Worm (Caenorhabditis elegans) whole organism, L4 larva: ENCODE results near the gene F09E5.16.

ENCODE experiments used
- F26F4.8 ChIP-seq: fragments of 200-800 bp; sonication (Bioruptor generic); conservative IDR thresholded peaks from 2 replicates; pipeline ENCODE4 v1.3.6; 2022; ENCODE audit warnings: missing genetic modification characterization, missing compliant biosample characterization
- F37D6.2 ChIP-seq: sonication (generic microtip); optimal IDR thresholded peaks from 2 replicates; lab custom pipeline; 2016; ENCODE audit warnings: mild to moderate bottlenecking, missing genetic modification characterization, missing compliant biosample characterization
- R02D3.7 ChIP-seq: fragments of 150-350 bp; sonication (generic microtip); optimal IDR thresholded peaks from 3 replicates; lab custom pipeline; 2014; ENCODE audit warnings: missing biosample characterization, missing genetic modification characterization
- Y105C5A.15 ChIP-seq: fragments of 200-800 bp; sonication (Bioruptor generic); IDR thresholded peaks from 2 replicates; pipeline ENCODE4 v1.3.6; 2022; ENCODE audit warnings: missing genetic modification characterization, missing compliant biosample characterization
- Y48G9A.11 ChIP-seq: fragments of 200-800 bp; sonication (Bioruptor generic); IDR thresholded peaks from 2 replicates; pipeline ENCODE4 v1.3.6; 2022; ENCODE audit warnings: missing genetic modification reagents, missing genetic modification characterization, missing compliant biosample characterization
- aha-1 ChIP-seq: fragments of 150-350 bp; peaks from one replicate; lab custom pipeline; 2014; ENCODE audit warnings: missing biosample characterization, missing genetic modification characterization
- aly-2 ChIP-seq: sonication (generic microtip); optimal IDR thresholded peaks from 2 replicates; lab custom pipeline; 2018; ENCODE audit warnings: missing biosample characterization, missing genetic modification characterization
- ama-1 ChIP-seq: fragments of 150-350 bp; optimal IDR thresholded peaks from 2 replicates; lab custom pipeline; 2014; ENCODE audit warnings: inconsistent platforms, mixed read lengths
- arid-1 ChIP-seq: fragments of 200-800 bp; sonication (Bioruptor generic); conservative IDR thresholded peaks from 2 replicates; pipeline ENCODE4 v1.3.6; 2022; ENCODE audit warnings: missing genetic modification reagents, missing genetic modification characterization, missing compliant biosample characterization
- ceh-44 ChIP-seq: fragments of 200-800 bp; sonication (Bioruptor generic); IDR thresholded peaks from 2 replicates; pipeline ENCODE4 v1.3.6; 2022; ENCODE audit warnings: missing genetic modification reagents, missing genetic modification characterization, missing compliant biosample characterization
- cey-2 ChIP-seq: sonication (generic microtip); optimal IDR thresholded peaks from 3 replicates; lab custom pipeline; 2017; ENCODE audit warnings: missing genetic modification characterization, mild to moderate bottlenecking, missing compliant biosample characterization, antibody characterized with exemption, borderline replicate concordance; ENCODE audit not compliant: insufficient read depth
- ctbp-1 ChIP-seq: fragments of 200-800 bp; sonication (Bioruptor generic); IDR thresholded peaks from 2 replicates; pipeline ENCODE4 v1.3.6; 2022; ENCODE audit warnings: missing genetic modification reagents, missing genetic modification characterization, missing compliant biosample characterization
- daf-19 ChIP-seq: fragments of 200-800 bp; sonication (Bioruptor generic); conservative IDR thresholded peaks from 2 replicates; pipeline ENCODE4 v1.3.6; 2022; ENCODE audit warnings: missing genetic modification characterization, missing compliant biosample characterization
- dmd-8 ChIP-seq: fragments of 200-800 bp; sonication (Bioruptor generic); IDR thresholded peaks from 2 replicates; pipeline ENCODE4 v1.3.6; 2022; ENCODE audit warnings: missing genetic modification characterization, missing compliant biosample characterization
- dve-1 ChIP-seq: sonication (generic microtip); optimal IDR thresholded peaks from 2 replicates; lab custom pipeline; 2017; ENCODE audit warnings: antibody characterized with exemption, mild to moderate bottlenecking, missing genetic modification characterization, missing compliant biosample characterization; ENCODE audit not compliant: insufficient read depth
- gei-8 ChIP-seq: fragments of 200-800 bp; sonication (Bioruptor generic); optimal IDR thresholded peaks from 2 replicates; lab custom pipeline; 2018; ENCODE audit warnings: mild to moderate bottlenecking, missing genetic modification characterization, missing compliant biosample characterization
- hif-1 ChIP-seq, 2 experiments: sonication (generic microtip); optimal IDR thresholded peaks; 2 replicates each; lab custom pipeline; 2016 to 2017; ENCODE audit warnings: missing compliant biosample characterization in 2 of 2, missing genetic modification characterization in 2 of 2, missing genetic modification reagents in 2 of 2, missing genotype in 2 of 2, mild to moderate bottlenecking in 1 of 2
- hlh-11 ChIP-seq: fragments of 200-800 bp; sonication (Bioruptor generic); optimal IDR thresholded peaks from 2 replicates; lab custom pipeline; 2018; ENCODE audit warnings: mild to moderate bottlenecking, missing genetic modification characterization, missing compliant biosample characterization
- hlh-30 ChIP-seq: sonication (generic microtip); optimal IDR thresholded peaks from 2 replicates; lab custom pipeline; 2017; ENCODE audit warnings: antibody characterized with exemption, mild to moderate bottlenecking, missing genetic modification characterization, missing compliant biosample characterization; ENCODE audit not compliant: insufficient read depth
- hmg-1.1 ChIP-seq: fragments of 200-800 bp; sonication (Bioruptor generic); IDR thresholded peaks from 2 replicates; pipeline ENCODE4 v1.3.6; 2022; ENCODE audit warnings: missing genetic modification reagents, missing genetic modification characterization, missing compliant biosample characterization
- jun-1 ChIP-seq: fragments of 150-350 bp; optimal IDR thresholded peaks from 2 replicates; lab custom pipeline; 2014; ENCODE audit warnings: missing biosample characterization, missing genetic modification reagents, missing genetic modification characterization
- lim-7 ChIP-seq: fragments of 200-800 bp; sonication (Bioruptor generic); IDR thresholded peaks from 2 replicates; pipeline ENCODE4 v1.3.6; 2022; ENCODE audit warnings: missing genetic modification characterization, missing compliant biosample characterization
- lin-13 ChIP-seq: fragments of 150-350 bp; optimal IDR thresholded peaks from 2 replicates; lab custom pipeline; 2014; ENCODE audit warnings: missing biosample characterization, missing genetic modification reagents, missing genetic modification characterization
- lin-15B ChIP-seq: fragments of 150-350 bp; sonication (generic microtip); optimal IDR thresholded peaks from 3 replicates; lab custom pipeline; 2014; ENCODE audit warnings: missing biosample characterization, missing genetic modification characterization
- lir-3 ChIP-seq: sonication (generic microtip); optimal IDR thresholded peaks from 2 replicates; lab custom pipeline; 2016; ENCODE audit warnings: mild to moderate bottlenecking, missing genetic modification characterization, missing compliant biosample characterization
- lsy-2 ChIP-seq, 2 experiments: fragments of 150-350 bp in 1 of 2; sonication (generic microtip) in 1 of 2; optimal IDR thresholded peaks; 2 replicates each; lab custom pipeline; 2014 to 2017; ENCODE audit warnings: missing biosample characterization in 2 of 2, missing genetic modification characterization in 2 of 2
- madf-5 ChIP-seq, 2 experiments: fragments of 200-800 bp; sonication (Bioruptor generic); IDR thresholded peaks; 2 replicates each; pipeline ENCODE4 v1.3.6; 2022; ENCODE audit warnings: missing compliant biosample characterization in 2 of 2, missing genetic modification characterization in 2 of 2
- mes-2 ChIP-seq: sonication (generic microtip); optimal IDR thresholded peaks from 2 replicates; lab custom pipeline; 2016; ENCODE audit warnings: missing genotype, mild to moderate bottlenecking, missing genetic modification characterization, missing compliant biosample characterization; ENCODE audit not compliant: poor library complexity, severe bottlenecking
- nhr-28 ChIP-seq: fragments of 150-350 bp; optimal IDR thresholded peaks from 2 replicates; lab custom pipeline; 2014; ENCODE audit warnings: missing biosample characterization, missing genetic modification characterization
- nhr-48 ChIP-seq: sonication (generic microtip); optimal IDR thresholded peaks from 2 replicates; lab custom pipeline; 2016; ENCODE audit warnings: mild to moderate bottlenecking, missing genetic modification characterization, missing compliant biosample characterization
- nhr-6 ChIP-seq: fragments of 150-350 bp; optimal IDR thresholded peaks from 2 replicates; lab custom pipeline; 2014; ENCODE audit warnings: missing biosample characterization, missing genetic modification characterization
- pqm-1 ChIP-seq: sonication (generic microtip); optimal IDR thresholded peaks from 2 replicates; lab custom pipeline; 2017; ENCODE audit warnings: missing biosample characterization, missing genetic modification characterization
- rbr-2 ChIP-seq: sonication (generic microtip); optimal IDR thresholded peaks from 2 replicates; lab custom pipeline; 2016; ENCODE audit warnings: missing genotype, missing genetic modification characterization, missing compliant biosample characterization
- set-16 ChIP-seq: fragments of 200-800 bp; sonication (Bioruptor generic); IDR thresholded peaks from 2 replicates; pipeline ENCODE4 v1.3.6; 2022; ENCODE audit warnings: missing genetic modification reagents, missing genetic modification characterization, missing compliant biosample characterization
- snpc-1.2 ChIP-seq: fragments of 200-800 bp; sonication (Bioruptor generic); IDR thresholded peaks from 2 replicates; pipeline ENCODE4 v1.3.6; 2022; ENCODE audit warnings: missing genetic modification reagents, missing genetic modification characterization, missing compliant biosample characterization
- spr-1 ChIP-seq: sonication (generic microtip); optimal IDR thresholded peaks from 2 replicates; lab custom pipeline; 2016; ENCODE audit warnings: mild to moderate bottlenecking, missing genetic modification characterization, missing compliant biosample characterization
- tra-1 ChIP-seq: fragments of 200-800 bp; sonication (Bioruptor generic); IDR thresholded peaks from 2 replicates; pipeline ENCODE4 v1.3.6; 2022; ENCODE audit warnings: missing genetic modification reagents, missing genetic modification characterization, missing compliant biosample characterization
- unc-130 ChIP-seq: sonication (generic microtip); optimal IDR thresholded peaks from 2 replicates; lab custom pipeline; 2016; ENCODE audit warnings: missing genetic modification reagents, missing genetic modification characterization, missing compliant biosample characterization
- unc-62 ChIP-seq, 3 experiments: fragments of 150-350 bp in 1 of 3; sonication (generic microtip); optimal IDR thresholded peaks in 2 of 3; peaks in 1 of 3; 1 replicate in 1 of 3; 2 replicates in 2 of 3; lab custom pipeline; 2014 to 2017; ENCODE audit warnings: missing biosample characterization in 3 of 3, missing genetic modification characterization in 3 of 3, missing genetic modification reagents in 3 of 3, missing genotype in 1 of 3
- vab-7 ChIP-seq: fragments of 200-800 bp; sonication (Bioruptor generic); IDR thresholded peaks from 2 replicates; pipeline ENCODE4 v1.3.6; 2022; ENCODE audit warnings: missing genetic modification reagents, missing genetic modification characterization, missing compliant biosample characterization
- zfp-3 ChIP-seq: fragments of 200-800 bp; sonication (Bioruptor generic); conservative IDR thresholded peaks from 2 replicates; pipeline ENCODE4 v1.3.6; 2022; ENCODE audit warnings: missing genetic modification reagents, missing genetic modification characterization, missing compliant biosample characterization
- zip-11 ChIP-seq: fragments of 200-800 bp; sonication (Bioruptor generic); IDR thresholded peaks from 2 replicates; pipeline ENCODE4 v1.3.6; 2022; ENCODE audit warnings: missing genetic modification characterization, missing compliant biosample characterization
- ztf-7 ChIP-seq: fragments of 150-350 bp; optimal IDR thresholded peaks from 2 replicates; lab custom pipeline; 2014; ENCODE audit warnings: missing biosample characterization, missing genetic modification characterization

Gene F09E5.16

ce11 chrII:5336035-5336376 lies 29.5 kb downstream of the F09E5.16 start (continued):
- no peak for TF ChIP-seq zfp-3 (GFP tag; lab: Robert Waterston, UW)
- no peak for TF ChIP-seq F26F4.8 (GFP tag; lab: Robert Waterston, UW)
- TF ChIP-seq rbr-2, result peak; percentile 60
- no peak for TF ChIP-seq ztf-7 (tag; lab: Kevin White, UChicago)
- no peak for TF ChIP-seq tra-1
- TF ChIP-seq ama-1, result peak; percentile 81
- TF ChIP-seq lir-3 (tag; lab: Kevin White, UChicago), result no peak
- peak; percentile 45; the same call in 1 of the 2 replicates for TF ChIP-seq Y105C5A.15 (GFP tag; lab: Robert Waterston, UW)
- peak; percentile 23 for TF ChIP-seq F37D6.2 (tag; lab: Kevin White, UChicago)
- no peak for TF ChIP-seq ctbp-1 (GFP tag; lab: Robert Waterston, UW)
- peak in 1 of 2 experiments; percentile 63 for TF ChIP-seq lsy-2 (tag; optimal IDR thresholded peaks at IDR 0.05; lab: Kevin White, UChicago)
- 0 out of 2 replicates have a peak, but pooled peaks have one; percentile 26 for TF ChIP-seq vab-7

ce11 chrII:5335370-5336034 lies 30.0 kb downstream of the F09E5.16 start:
- TF ChIP-seq lsy-2 (tag; optimal IDR thresholded peaks at IDR 0.05; lab: Kevin White, UChicago) (peak in 1 of 2 experiments; percentile 2), mes-2 (tag; lab: Kevin White, UChicago) (peak; percentile 7), hmg-1.1 (GFP tag; lab: Robert Waterston, UW) (no peak), gei-8 (GFP tag; lab: Kevin White, UChicago) (no peak), ama-1 (no peak), unc-62 (GFP tag; optimal IDR thresholded peaks at IDR 0.05 in 1 of 2; lab: Kevin White, UChicago) (peak in 1 of 2 experiments; percentile 96), unc-62 (tag; optimal IDR thresholded peaks at IDR 0.05; lab: Kevin White, UChicago) (no peak), hif-1 (tag; optimal IDR thresholded peaks at IDR 0.05; lab: Kevin White, UChicago) (peak in 1 of 2 experiments; percentile 13), dve-1 (tag; lab: Kevin White, UChicago) (peak; percentile 41), hlh-30 (tag; lab: Kevin White, UChicago) (peak; percentile 38), nhr-6 (tag; lab: Kevin White, UChicago) (peak; percentile 67), lin-15B (tag; lab: Kevin White, UChicago) (no peak), daf-19 (GFP tag; lab: Robert Waterston, UW) (no peak), aha-1 (peak; percentile 65), madf-5 (GFP tag; IDR thresholded peaks at IDR 0.05; lab: Robert Waterston, UW) (no peak)

- TF ChIP-seq hlh-30 (tag; lab: Kevin White, UChicago) (peak; percentile 19), nhr-28 (tag; lab: Kevin White, UChicago) (no peak), ztf-7 (tag; lab: Kevin White, UChicago) (no peak), lin-13 (no peak), dmd-8 (GFP tag; lab: Robert Waterston, UW) (no peak), unc-62 (GFP tag; optimal IDR thresholded peaks at IDR 0.05 in 1 of 2; lab: Kevin White, UChicago) (peak in 1 of 2 experiments; percentile 89), unc-62 (tag; optimal IDR thresholded peaks at IDR 0.05; lab: Kevin White, UChicago) (no peak), vab-7 (no peak), spr-1 (tag; lab: Kevin White, UChicago) (no peak), lim-7 (GFP tag; lab: Robert Waterston, UW) (no peak)
- TF ChIP-seq, all 104 proteins: peak for 2
These were observed 30.9 kb downstream of the F09E5.16 start for ce11 chrII:5334628-5335027.

ce11 chrII:5333729-5334255 lies 31.8 kb downstream of the F09E5.16 start:
- TF ChIP-seq ceh-44 (GFP tag; lab: Robert Waterston, UW) (no peak), jun-1 (no peak), unc-130 (no peak), set-16 (GFP tag; lab: Robert Waterston, UW) (no peak), arid-1 (GFP tag; lab: Robert Waterston, UW) (no peak), zip-11 (no peak), aly-2 (tag; lab: Kevin White, UChicago) (no peak), pqm-1 (tag; lab: Kevin White, UChicago) (peak; percentile 30), snpc-1.2 (GFP tag; lab: Robert Waterston, UW) (no peak), cey-2 (peak; percentile 6), ctbp-1 (GFP tag; lab: Robert Waterston, UW) (no peak), madf-5 (GFP tag; IDR thresholded peaks at IDR 0.05; lab: Robert Waterston, UW) (no peak), hlh-11 (tag; lab: Kevin White, UChicago) (peak; percentile 21), Y48G9A.11 (GFP tag; lab: Robert Waterston, UW) (no peak), R02D3.7 (tag; lab: Kevin White, UChicago) (no peak), nhr-48 (no peak)
